Worm (Caenorhabditis elegans): Measurements from ENCODE around the gene cnc-3.

ce11 chrV:1416154-1416553 lies 31.6 kb upstream of the cnc-3 start:
- TF ChIP-seq dao-5 (tag; optimal IDR thresholded peaks at IDR 0.05): no peak
- TF ChIP-seq him-1 (tag; optimal IDR thresholded peaks at IDR 0.05): no peak
